Worm (Caenorhabditis elegans): Measurements from ENCODE around the gene Y43C5A.7.
"Not testable (repeated sequence)": the region's sequence is repeated elsewhere in the genome, so short reads cannot be mapped to it uniquely, and the experiment has no call there.

Y43C5A.7 gene

DNA sequence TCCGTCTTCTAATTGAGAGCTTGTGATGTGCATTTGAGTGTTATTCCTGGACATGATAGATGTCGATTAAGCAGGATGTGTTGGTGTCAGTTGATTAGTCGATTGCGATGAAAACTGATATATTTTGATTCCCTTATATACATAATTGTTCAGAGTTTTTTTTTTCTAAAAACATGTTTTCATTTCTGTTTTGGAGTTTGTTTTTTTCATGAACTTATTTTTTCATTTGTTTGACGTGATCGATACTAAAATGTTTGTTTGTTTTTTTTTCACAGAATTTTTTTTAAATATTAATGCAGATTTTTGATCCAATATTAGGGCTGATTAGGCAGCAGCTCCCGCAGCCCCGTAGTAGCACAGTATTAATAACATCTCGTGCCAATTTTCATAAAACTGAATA, 41.1 kb downstream of the Y43C5A.7 start, which contains the start of gene R09E10.2:
Gene R09E10.2, minus strand, starts transcription at position 101 of the 400 bp plus-strand sequence.
- no peak for TF ChIP-seq elt-3 (tag; optimal IDR thresholded peaks at IDR 0.05)
- no peak for TF ChIP-seq cnd-1 (tag; optimal IDR thresholded peaks at IDR 0.05)
- TF ChIP-seq lin-13 (tag; optimal IDR thresholded peaks at IDR 0.05): no peak

DNA sequence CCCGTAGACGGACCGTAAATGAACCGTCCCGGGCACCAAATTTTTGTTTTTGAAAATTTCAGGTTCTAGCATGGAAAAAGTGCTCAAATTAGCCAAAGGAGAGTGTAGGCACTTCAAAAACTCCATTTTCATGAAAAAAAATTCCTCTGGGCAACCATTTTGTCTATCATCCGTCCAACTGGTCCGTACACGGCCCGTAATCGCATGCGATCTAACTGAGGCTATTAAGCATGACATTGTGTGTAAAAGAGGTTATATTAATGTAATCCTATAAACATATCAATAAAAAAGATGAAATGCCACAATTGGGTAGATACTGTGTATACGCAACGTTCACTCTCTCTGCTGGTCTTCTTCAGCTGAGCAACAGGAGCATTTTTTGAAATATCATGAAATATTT, 45.6 kb downstream of the Y43C5A.7 start, which contains the start of gene R09E10.1:
Gene R09E10.1, minus strand, starts transcription at position 101 of the 400 bp plus-strand sequence.
- not testable (repeated sequence) for TF ChIP-seq mab-5 (tag; optimal IDR thresholded peaks at IDR 0.05); ceh-43 (GFP tag; optimal IDR thresholded peaks at IDR 0.05); lin-13 (tag; optimal IDR thresholded peaks at IDR 0.05)

All from whole organism, mixed stage, embryonic.